Worm (Caenorhabditis elegans): Measurements from ENCODE around the gene Y43B11AL.1.

- no peak for TF ChIP-seq him-1 (tag; optimal IDR thresholded peaks at IDR 0.05)
- TF ChIP-seq W03F9.2 (tag; optimal IDR thresholded peaks at IDR 0.05), result no peak
These were observed 21.7 kb upstream of the Y43B11AL.1 start for ce11 chrIV:7043430-7043829.
